Worm (Caenorhabditis elegans) whole organism, L4 larva: ENCODE measurements around the gene dod-6.
A peak's percentile ranks its signal among the peaks of the same experiment; 100 is the strongest.

Experiments
- F26F4.8 ChIP-seq: fragments of 200-800 bp; sonication (Bioruptor generic); conservative IDR thresholded peaks from 2 replicates; pipeline ENCODE4 v1.3.6; 2022; ENCODE audit warnings: missing genetic modification characterization, missing compliant biosample characterization
- F37D6.2 ChIP-seq: sonication (generic microtip); optimal IDR thresholded peaks from 2 replicates; lab custom pipeline; 2016; ENCODE audit warnings: mild to moderate bottlenecking, missing genetic modification characterization, missing compliant biosample characterization
- F49E8.2 ChIP-seq: sonication (generic microtip); optimal IDR thresholded peaks from 2 replicates; lab custom pipeline; 2016; ENCODE audit warnings: missing compliant biosample characterization, mild to moderate bottlenecking, missing genetic modification characterization, borderline replicate concordance
- R02D3.7 ChIP-seq: fragments of 150-350 bp; sonication (generic microtip); optimal IDR thresholded peaks from 3 replicates; lab custom pipeline; 2014; ENCODE audit warnings: missing biosample characterization, missing genetic modification characterization
- Y5F2A.4 ChIP-seq: fragments of 200-800 bp; sonication (Bioruptor generic); optimal IDR thresholded peaks from 2 replicates; lab custom pipeline; 2018; ENCODE audit warnings: mild to moderate bottlenecking, missing genetic modification characterization, missing compliant biosample characterization
- ZK337.2 ChIP-seq: fragments of 200-800 bp; sonication (Bioruptor generic); IDR thresholded peaks from 2 replicates; pipeline ENCODE4 v1.3.6; 2022; ENCODE audit warnings: missing genetic modification reagents, missing genetic modification characterization, missing compliant biosample characterization
- aly-2 ChIP-seq: sonication (generic microtip); optimal IDR thresholded peaks from 2 replicates; lab custom pipeline; 2018; ENCODE audit warnings: missing biosample characterization, missing genetic modification characterization
- ama-1 ChIP-seq: fragments of 150-350 bp; optimal IDR thresholded peaks from 2 replicates; lab custom pipeline; 2014; ENCODE audit warnings: inconsistent platforms, mixed read lengths
- arid-1 ChIP-seq: fragments of 200-800 bp; sonication (Bioruptor generic); conservative IDR thresholded peaks from 2 replicates; pipeline ENCODE4 v1.3.6; 2022; ENCODE audit warnings: missing genetic modification reagents, missing genetic modification characterization, missing compliant biosample characterization
- ceh-20 ChIP-seq: fragments of 200-800 bp; sonication (Bioruptor generic); IDR thresholded peaks from 2 replicates; pipeline ENCODE4 v1.3.6; 2022; ENCODE audit warnings: missing genetic modification reagents, missing genetic modification characterization, missing compliant biosample characterization
- ceh-28 ChIP-seq: fragments of 150-350 bp; optimal IDR thresholded peaks from 2 replicates; lab custom pipeline; 2014; ENCODE audit warnings: missing biosample characterization, missing genetic modification reagents, missing genetic modification characterization
- ceh-32 ChIP-seq: sonication (generic microtip); optimal IDR thresholded peaks from 2 replicates; lab custom pipeline; 2016; ENCODE audit warnings: mild to moderate bottlenecking, missing genetic modification characterization, missing compliant biosample characterization; ENCODE audit not compliant: poor library complexity
- ceh-82 ChIP-seq: sonication (generic microtip); optimal IDR thresholded peaks from 2 replicates; lab custom pipeline; 2017; ENCODE audit warnings: missing biosample characterization, missing genetic modification characterization
- daf-16 ChIP-seq, 3 experiments: sonication (generic microtip); optimal IDR thresholded peaks; 2 replicates each; lab custom pipeline; 2016 to 2017; ENCODE audit warnings: missing genetic modification characterization in 3 of 3, missing genetic modification reagents in 3 of 3, mild to moderate bottlenecking in 2 of 3, missing compliant biosample characterization in 2 of 3, missing biosample characterization in 1 of 3, moderate library complexity in 1 of 3
- daf-8 ChIP-seq: fragments of 200-800 bp; sonication (Bioruptor generic); IDR thresholded peaks from 2 replicates; pipeline ENCODE4 v1.3.6; 2022; ENCODE audit warnings: missing genetic modification characterization, missing compliant biosample characterization
- dmd-9 ChIP-seq: fragments of 200-800 bp; sonication (Bioruptor generic); IDR thresholded peaks from 2 replicates; pipeline ENCODE4 v1.3.6; 2022; ENCODE audit warnings: missing genetic modification reagents, missing genetic modification characterization, missing compliant biosample characterization
- duxl-1 ChIP-seq: sonication (generic microtip); optimal IDR thresholded peaks from 2 replicates; lab custom pipeline; 2016; ENCODE audit warnings: mild to moderate bottlenecking, missing genetic modification characterization, moderate library complexity, missing compliant biosample characterization; ENCODE audit not compliant: poor library complexity
- fkh-10 ChIP-seq: fragments of 150-350 bp; optimal IDR thresholded peaks from 2 replicates; lab custom pipeline; 2014; ENCODE audit warnings: missing biosample characterization, missing genetic modification reagents, missing genetic modification characterization
- hif-1 ChIP-seq, 2 experiments: sonication (generic microtip); optimal IDR thresholded peaks; 2 replicates each; lab custom pipeline; 2016 to 2017; ENCODE audit warnings: missing compliant biosample characterization in 2 of 2, missing genetic modification characterization in 2 of 2, missing genetic modification reagents in 2 of 2, missing genotype in 2 of 2, mild to moderate bottlenecking in 1 of 2
- hmg-1.1 ChIP-seq: fragments of 200-800 bp; sonication (Bioruptor generic); IDR thresholded peaks from 2 replicates; pipeline ENCODE4 v1.3.6; 2022; ENCODE audit warnings: missing genetic modification reagents, missing genetic modification characterization, missing compliant biosample characterization
- lin-13 ChIP-seq: fragments of 150-350 bp; optimal IDR thresholded peaks from 2 replicates; lab custom pipeline; 2014; ENCODE audit warnings: missing biosample characterization, missing genetic modification reagents, missing genetic modification characterization
- lin-15B ChIP-seq: fragments of 150-350 bp; sonication (generic microtip); optimal IDR thresholded peaks from 3 replicates; lab custom pipeline; 2014; ENCODE audit warnings: missing biosample characterization, missing genetic modification characterization
- lin-38 ChIP-seq: fragments of 200-800 bp; sonication (Bioruptor generic); IDR thresholded peaks from 2 replicates; pipeline ENCODE4 v1.3.6; 2022; ENCODE audit warnings: missing genetic modification reagents, missing genetic modification characterization, missing compliant biosample characterization
- lsy-2 ChIP-seq, 2 experiments: fragments of 150-350 bp in 1 of 2; sonication (generic microtip) in 1 of 2; optimal IDR thresholded peaks; 2 replicates each; lab custom pipeline; 2014 to 2017; ENCODE audit warnings: missing biosample characterization in 2 of 2, missing genetic modification characterization in 2 of 2
- madf-5 ChIP-seq, 2 experiments: fragments of 200-800 bp; sonication (Bioruptor generic); IDR thresholded peaks; 2 replicates each; pipeline ENCODE4 v1.3.6; 2022; ENCODE audit warnings: missing compliant biosample characterization in 2 of 2, missing genetic modification characterization in 2 of 2
- madf-9 ChIP-seq: fragments of 200-800 bp; sonication (Bioruptor generic); conservative IDR thresholded peaks from 2 replicates; pipeline ENCODE4 v1.3.6; 2022; ENCODE audit warnings: missing genetic modification reagents, missing genetic modification characterization, missing compliant biosample characterization
- mep-1 ChIP-seq: fragments of 150-350 bp; sonication (generic microtip); optimal IDR thresholded peaks from 3 replicates; lab custom pipeline; 2014; ENCODE audit warnings: missing biosample characterization, missing genetic modification characterization
- mes-2 ChIP-seq: sonication (generic microtip); optimal IDR thresholded peaks from 2 replicates; lab custom pipeline; 2016; ENCODE audit warnings: missing genotype, mild to moderate bottlenecking, missing genetic modification characterization, missing compliant biosample characterization; ENCODE audit not compliant: poor library complexity, severe bottlenecking
- mxl-3 ChIP-seq: fragments of 200-800 bp; sonication (Bioruptor generic); optimal IDR thresholded peaks from 2 replicates; lab custom pipeline; 2018; ENCODE audit warnings: mild to moderate bottlenecking, missing genetic modification characterization, missing compliant biosample characterization
- nhr-10 ChIP-seq: fragments of 150-350 bp; optimal IDR thresholded peaks from 2 replicates; lab custom pipeline; 2014; ENCODE audit warnings: missing biosample characterization, missing genetic modification characterization
- nhr-102 ChIP-seq: sonication (generic microtip); optimal IDR thresholded peaks from 2 replicates; lab custom pipeline; 2016; ENCODE audit warnings: mild to moderate bottlenecking, missing genetic modification characterization, moderate library complexity, missing compliant biosample characterization
- nhr-25 ChIP-seq: sonication (generic microtip); optimal IDR thresholded peaks from 2 replicates; lab custom pipeline; 2017; ENCODE audit warnings: missing genetic modification characterization, mild to moderate bottlenecking, missing compliant biosample characterization, antibody characterized with exemption, moderate library complexity, borderline replicate concordance; ENCODE audit not compliant: insufficient read depth
- nhr-28 ChIP-seq: fragments of 150-350 bp; optimal IDR thresholded peaks from 2 replicates; lab custom pipeline; 2014; ENCODE audit warnings: missing biosample characterization, missing genetic modification characterization
- nhr-42 ChIP-seq: fragments of 200-800 bp; sonication (Bioruptor generic); IDR thresholded peaks from 2 replicates; pipeline ENCODE4 v1.3.6; 2022; ENCODE audit warnings: missing genetic modification characterization, missing compliant biosample characterization
- nhr-77 ChIP-seq: fragments of 150-350 bp; optimal IDR thresholded peaks from 2 replicates; lab custom pipeline; 2014; ENCODE audit warnings: missing biosample characterization, missing genetic modification characterization
- php-3 ChIP-seq: fragments of 200-800 bp; sonication (Bioruptor generic); IDR thresholded peaks from 2 replicates; pipeline ENCODE4 v1.3.6; 2022; ENCODE audit warnings: missing genetic modification reagents, missing genetic modification characterization, missing compliant biosample characterization
- skn-1 ChIP-seq: fragments of 150-350 bp; optimal IDR thresholded peaks from 2 replicates; lab custom pipeline; 2014; ENCODE audit warnings: missing biosample characterization, missing genetic modification characterization
- spr-1 ChIP-seq: sonication (generic microtip); optimal IDR thresholded peaks from 2 replicates; lab custom pipeline; 2016; ENCODE audit warnings: mild to moderate bottlenecking, missing genetic modification characterization, missing compliant biosample characterization
- spr-3 ChIP-seq: fragments of 200-800 bp; sonication (Bioruptor generic); optimal IDR thresholded peaks from 2 replicates; lab custom pipeline; 2018; ENCODE audit warnings: mild to moderate bottlenecking, missing genetic modification characterization, missing compliant biosample characterization
- unc-39 ChIP-seq: sonication (generic microtip); optimal IDR thresholded peaks from 2 replicates; lab custom pipeline; 2017; ENCODE audit warnings: missing biosample characterization, missing genetic modification characterization
- unc-62 ChIP-seq, 3 experiments: fragments of 150-350 bp in 1 of 3; sonication (generic microtip); optimal IDR thresholded peaks in 2 of 3; peaks in 1 of 3; 1 replicate in 1 of 3; 2 replicates in 2 of 3; lab custom pipeline; 2014 to 2017; ENCODE audit warnings: missing biosample characterization in 3 of 3, missing genetic modification characterization in 3 of 3, missing genetic modification reagents in 3 of 3, missing genotype in 1 of 3
- zfp-2 ChIP-seq: sonication (generic microtip); optimal IDR thresholded peaks from 2 replicates; lab custom pipeline; 2016; ENCODE audit warnings: mild to moderate bottlenecking, missing genetic modification characterization, missing compliant biosample characterization
- ztf-11 ChIP-seq: fragments of 150-350 bp; optimal IDR thresholded peaks from 2 replicates; lab custom pipeline; 2014; ENCODE audit warnings: missing biosample characterization, missing genetic modification characterization
- ztf-7 ChIP-seq: fragments of 150-350 bp; optimal IDR thresholded peaks from 2 replicates; lab custom pipeline; 2014; ENCODE audit warnings: missing biosample characterization, missing genetic modification characterization

dod-6 gene

DNA sequence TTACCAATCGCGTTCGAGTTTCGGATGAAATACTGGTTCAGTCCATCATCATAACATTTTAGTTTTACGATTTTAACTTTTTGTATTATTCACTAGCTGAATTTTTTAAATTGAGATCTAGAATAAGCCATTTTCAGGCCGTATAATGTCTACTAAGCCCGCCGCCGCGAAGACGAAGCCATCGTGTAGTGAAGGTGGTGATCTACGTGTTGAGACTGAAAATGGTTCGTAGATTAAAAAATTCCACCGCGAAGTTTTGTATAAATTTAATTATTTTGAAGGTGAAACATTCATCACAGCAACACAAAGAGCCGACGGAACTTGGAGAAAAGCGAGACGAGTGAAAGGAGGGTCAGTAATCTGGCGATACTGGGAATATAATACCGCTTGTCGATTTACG is 12.2 kb downstream of the dod-6 start, which contains the start of gene T20G5.9 (continued):
- no peak for TF ChIP-seq madf-5 (GFP tag; IDR thresholded peaks at IDR 0.05; lab: Robert Waterston, UW)
- 0 out of 2 replicates have a peak, but pooled peaks have one; percentile 15 for TF ChIP-seq nhr-42 (GFP tag; lab: Robert Waterston, UW)
- TF ChIP-seq ztf-7 (tag; lab: Kevin White, UChicago): no peak
- no peak for TF ChIP-seq ceh-20 (GFP tag; lab: Robert Waterston, UW)
- TF ChIP-seq aly-2 (tag; lab: Kevin White, UChicago): peak; percentile 37
- TF ChIP-seq F37D6.2 (tag; lab: Kevin White, UChicago): no peak
- no peak for TF ChIP-seq R02D3.7 (tag; lab: Kevin White, UChicago)
- TF ChIP-seq skn-1 (tag; lab: Kevin White, UChicago): no peak
- TF ChIP-seq, all 104 proteins: peak for 8

ce11 chrIII:10211889-10212494 is 14.5 kb downstream of the dod-6 start, which contains the start of the genes blos-1 and best-18:
TSS of gene blos-1 (minus strand) at chrIII:10211946.
TSS of gene best-18 (plus strand) at chrIII:10212396.
- TF ChIP-seq nhr-77: peak; percentile 15
- peak; percentile 31 for TF ChIP-seq nhr-28 (tag; lab: Kevin White, UChicago)
- no peak for TF ChIP-seq daf-16 (GFP tag; optimal IDR thresholded peaks at IDR 0.05; lab: Kevin White, UChicago)
- peak; percentile 69 for TF ChIP-seq daf-16 (tag; optimal IDR thresholded peaks at IDR 0.05; lab: Kevin White, UChicago)
- no peak for TF ChIP-seq php-3
- TF ChIP-seq, all 104 proteins: peak for 3

DNA sequence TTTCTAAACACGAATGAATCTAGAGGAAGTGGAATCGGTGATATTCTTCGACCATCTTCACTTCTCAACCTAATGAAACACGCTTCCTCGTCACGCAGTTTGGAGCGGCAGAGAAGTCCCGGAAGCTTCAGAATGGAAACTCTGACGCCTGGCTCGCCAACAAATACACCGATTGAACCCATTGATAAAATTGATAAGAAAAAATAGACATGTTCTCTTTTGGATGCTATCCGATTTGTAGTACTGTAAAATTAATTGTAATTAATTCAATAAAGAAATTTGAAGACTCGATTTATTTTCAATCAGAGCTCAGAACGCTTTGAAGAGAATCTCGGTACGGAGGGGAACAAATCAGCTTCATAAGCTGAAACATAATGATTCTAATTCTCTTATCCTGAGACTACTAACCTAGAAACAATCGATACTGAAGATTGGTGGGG is 17.0 kb downstream of the dod-6 start:
- no peak for TF ChIP-seq mxl-3 (GFP tag; lab: Kevin White, UChicago)
- peak; percentile 70 for TF ChIP-seq arid-1 (GFP tag; lab: Robert Waterston, UW)
- TF ChIP-seq daf-8 (GFP tag; lab: Robert Waterston, UW): no peak
- TF ChIP-seq duxl-1 (tag; lab: Kevin White, UChicago): peak; percentile 40
- TF ChIP-seq mes-2 (tag; lab: Kevin White, UChicago): peak; percentile 49
- peak; percentile 69 for TF ChIP-seq nhr-25 (tag; lab: Kevin White, UChicago)
- peak; percentile 5 for TF ChIP-seq zfp-2 (tag; lab: Kevin White, UChicago)
- TF ChIP-seq dmd-9 (GFP tag; lab: Robert Waterston, UW): peak; percentile 77
- peak; percentile 85 for TF ChIP-seq nhr-10 (tag; lab: Kevin White, UChicago)
- peak; percentile 2 for TF ChIP-seq Y5F2A.4
- TF ChIP-seq unc-39: no peak
- TF ChIP-seq madf-9 (GFP tag; lab: Robert Waterston, UW): peak; percentile 79
- peak in 1 of 2 experiments; percentile 21 for TF ChIP-seq hif-1 (tag; optimal IDR thresholded peaks at IDR 0.05; lab: Kevin White, UChicago)
- TF ChIP-seq lin-38 (GFP tag; lab: Robert Waterston, UW): peak; percentile 75
- TF ChIP-seq lin-15B (tag; lab: Kevin White, UChicago): no peak
- TF ChIP-seq nhr-102: peak; percentile 79
- TF ChIP-seq ceh-32 (tag; lab: Kevin White, UChicago): no peak
- TF ChIP-seq spr-1 (tag; lab: Kevin White, UChicago): peak; percentile 56
- no peak for TF ChIP-seq ceh-28 (tag; lab: Kevin White, UChicago)
- TF ChIP-seq nhr-42 (GFP tag; lab: Robert Waterston, UW): peak; percentile 71; the same call in 1 of the 2 replicates
- peak; percentile 43; the same call in 1 of the 2 replicates for TF ChIP-seq hmg-1.1
- TF ChIP-seq fkh-10: no peak
- TF ChIP-seq F26F4.8 (GFP tag; lab: Robert Waterston, UW): 0 out of 2 replicates have a peak, but pooled peaks have one; percentile 48
- peak; percentile 90 for TF ChIP-seq ama-1
- TF ChIP-seq mep-1 (tag; lab: Kevin White, UChicago): peak; percentile 87
- TF ChIP-seq unc-62 (GFP tag; optimal IDR thresholded peaks at IDR 0.05 in 1 of 2; lab: Kevin White, UChicago): no peak
- TF ChIP-seq unc-62 (tag; optimal IDR thresholded peaks at IDR 0.05; lab: Kevin White, UChicago): no peak
- TF ChIP-seq F49E8.2: peak; percentile 19
- TF ChIP-seq ZK337.2 (GFP tag; lab: Robert Waterston, UW): 0 out of 2 replicates have a peak, but pooled peaks have one; percentile 25
- TF ChIP-seq lin-13 (GFP tag; lab: Kevin White, UChicago): peak; percentile 43
- TF ChIP-seq ztf-11 (tag; lab: Kevin White, UChicago): no peak
- TF ChIP-seq lsy-2 (tag; optimal IDR thresholded peaks at IDR 0.05; lab: Kevin White, UChicago): peak; percentile 5 to 74
- no peak for TF ChIP-seq ztf-7 (tag; lab: Kevin White, UChicago)
- no peak for TF ChIP-seq ceh-82 (tag; lab: Kevin White, UChicago)
- TF ChIP-seq spr-3: peak; percentile 80
